Worm (Caenorhabditis elegans) whole organism, L2 larva: ENCODE data around the gene alx-1.

Experiments
- R02D3.7 ChIP-seq: fragments of 150-350 bp; optimal IDR thresholded peaks from 2 replicates; lab custom pipeline; 2014; ENCODE audit warnings: missing biosample characterization, missing genetic modification characterization
- ama-1 ChIP-seq: fragments of 150-350 bp; optimal IDR thresholded peaks from 2 replicates; lab custom pipeline; 2018; ENCODE audit warnings: inconsistent platforms
- blmp-1 ChIP-seq: sonication (generic microtip); optimal IDR thresholded peaks from 2 replicates; lab custom pipeline; 2017; ENCODE audit warnings: missing genetic modification characterization, mild to moderate bottlenecking, missing compliant biosample characterization, antibody characterized with exemption, moderate library complexity; ENCODE audit not compliant: insufficient read depth
- ceh-16 ChIP-seq: fragments of 150-350 bp; optimal IDR thresholded peaks from 2 replicates; lab custom pipeline; 2014; ENCODE audit warnings: missing biosample characterization, missing genetic modification characterization
- crh-2 ChIP-seq: sonication (generic microtip); optimal IDR thresholded peaks from 2 replicates; lab custom pipeline; 2017; ENCODE audit warnings: missing biosample characterization, missing genetic modification characterization
- dmd-4 ChIP-seq: sonication (generic microtip); optimal IDR thresholded peaks from 2 replicates; lab custom pipeline; 2017; ENCODE audit warnings: missing biosample characterization, missing genetic modification characterization
- egl-27 ChIP-seq: sonication (generic microtip); optimal IDR thresholded peaks from 3 replicates; lab custom pipeline; 2017; ENCODE audit warnings: missing biosample characterization, missing genetic modification reagents, missing genetic modification characterization
- elt-1 ChIP-seq: fragments of 150-350 bp; optimal IDR thresholded peaks from 2 replicates; lab custom pipeline; 2014; ENCODE audit warnings: missing biosample characterization, missing genetic modification characterization
- elt-3 ChIP-seq: sonication (generic microtip); optimal IDR thresholded peaks from 2 replicates; lab custom pipeline; 2017; ENCODE audit warnings: missing biosample characterization, missing genetic modification characterization
- fos-1 ChIP-seq: fragments of 150-350 bp; optimal IDR thresholded peaks from 2 replicates; lab custom pipeline; 2014; ENCODE audit warnings: missing biosample characterization, missing genetic modification characterization
- gmeb-1 ChIP-seq: fragments of 150-350 bp; optimal IDR thresholded peaks from 2 replicates; lab custom pipeline; 2014; ENCODE audit warnings: missing biosample characterization, missing genetic modification characterization
- lin-11 ChIP-seq: fragments of 150-350 bp; sonication (generic microtip); optimal IDR thresholded peaks from 2 replicates; lab custom pipeline; 2014; ENCODE audit warnings: missing biosample characterization, missing genetic modification characterization, inconsistent platforms, mixed read lengths
- lin-13 ChIP-seq: fragments of 150-350 bp; optimal IDR thresholded peaks from 2 replicates; lab custom pipeline; 2014; ENCODE audit warnings: missing biosample characterization, missing genetic modification reagents, missing genetic modification characterization
- mab-5 ChIP-seq: fragments of 150-350 bp; optimal IDR thresholded peaks from 2 replicates; lab custom pipeline; 2014; ENCODE audit warnings: missing biosample characterization, missing genetic modification characterization
- mbf-1 ChIP-seq: sonication (generic microtip); optimal IDR thresholded peaks from 2 replicates; lab custom pipeline; 2017; ENCODE audit warnings: missing biosample characterization, missing genetic modification characterization
- mdl-1 ChIP-seq, 2 experiments: fragments of 150-350 bp in 1 of 2; sonication (generic microtip) in 1 of 2; optimal IDR thresholded peaks; 2 replicates each; lab custom pipeline; 2017; ENCODE audit warnings: missing biosample characterization in 2 of 2, missing genetic modification characterization in 2 of 2
- nhr-10 ChIP-seq: sonication (generic microtip); optimal IDR thresholded peaks from 2 replicates; lab custom pipeline; 2017; ENCODE audit warnings: missing biosample characterization, missing genetic modification characterization
- nhr-11 ChIP-seq: fragments of 150-350 bp; optimal IDR thresholded peaks from 2 replicates; lab custom pipeline; 2014; ENCODE audit warnings: missing biosample characterization, missing genetic modification characterization
- nhr-12 ChIP-seq: fragments of 150-350 bp; optimal IDR thresholded peaks from 2 replicates; lab custom pipeline; 2014; ENCODE audit warnings: missing biosample characterization, missing genetic modification characterization
- nhr-129 ChIP-seq: fragments of 150-350 bp; optimal IDR thresholded peaks from 2 replicates; lab custom pipeline; 2014; ENCODE audit warnings: missing biosample characterization, missing genetic modification characterization
- nhr-21 ChIP-seq: fragments of 150-350 bp; optimal IDR thresholded peaks from 2 replicates; lab custom pipeline; 2014; ENCODE audit warnings: missing biosample characterization, missing genetic modification characterization
- nhr-23 ChIP-seq: fragments of 150-350 bp; optimal IDR thresholded peaks from 2 replicates; lab custom pipeline; 2014; ENCODE audit warnings: missing biosample characterization, missing genetic modification reagents, missing genetic modification characterization
- nhr-237 ChIP-seq: fragments of 150-350 bp; optimal IDR thresholded peaks from 2 replicates; lab custom pipeline; 2014; ENCODE audit warnings: missing biosample characterization, missing genetic modification characterization
- nhr-25 ChIP-seq: fragments of 150-350 bp; sonication (generic microtip); optimal IDR thresholded peaks from 3 replicates; lab custom pipeline; 2014; ENCODE audit warnings: missing biosample characterization, missing genetic modification characterization
- nhr-6 ChIP-seq: fragments of 150-350 bp; optimal IDR thresholded peaks from 2 replicates; lab custom pipeline; 2014; ENCODE audit warnings: missing biosample characterization, missing genetic modification characterization
- peb-1 ChIP-seq: fragments of 150-350 bp; optimal IDR thresholded peaks from 2 replicates; lab custom pipeline; 2014; ENCODE audit warnings: missing biosample characterization, missing genetic modification characterization
- sem-4 ChIP-seq: fragments of 150-350 bp; optimal IDR thresholded peaks from 2 replicates; lab custom pipeline; 2014; ENCODE audit warnings: missing biosample characterization, missing genetic modification reagents, missing genetic modification characterization
- skn-1 ChIP-seq: sonication (generic microtip); optimal IDR thresholded peaks from 2 replicates; lab custom pipeline; 2017; ENCODE audit warnings: missing biosample characterization, missing genetic modification characterization
- sma-3 ChIP-seq: sonication (generic microtip); optimal IDR thresholded peaks from 2 replicates; lab custom pipeline; 2016; ENCODE audit warnings: missing genetic modification reagents, missing genetic modification characterization, missing compliant biosample characterization
- sma-9 ChIP-seq, 2 experiments: fragments of 150-350 bp in 1 of 2; sonication (generic microtip) in 1 of 2; optimal IDR thresholded peaks; 2 replicates each; lab custom pipeline; 2014 to 2016; ENCODE audit warnings: missing genetic modification characterization in 2 of 2, mild to moderate bottlenecking in 1 of 2, missing biosample characterization in 1 of 2, missing compliant biosample characterization in 1 of 2, missing genetic modification reagents in 1 of 2, moderate library complexity in 1 of 2
- unc-39 ChIP-seq: fragments of 150-350 bp; optimal IDR thresholded peaks from 2 replicates; lab custom pipeline; 2014; ENCODE audit warnings: missing biosample characterization, missing genetic modification characterization
- unc-62 ChIP-seq: fragments of 150-350 bp; optimal IDR thresholded peaks from 2 replicates; lab custom pipeline; 2014; ENCODE audit warnings: missing biosample characterization, missing genetic modification reagents, missing genetic modification characterization
- zag-1 ChIP-seq: fragments of 150-350 bp; optimal IDR thresholded peaks from 2 replicates; lab custom pipeline; 2014; ENCODE audit warnings: missing biosample characterization, missing genetic modification characterization
- ztf-4 ChIP-seq: fragments of 150-350 bp; optimal IDR thresholded peaks from 2 replicates; lab custom pipeline; 2014; ENCODE audit warnings: missing biosample characterization, missing genetic modification characterization

The alx-1 gene

DNA sequence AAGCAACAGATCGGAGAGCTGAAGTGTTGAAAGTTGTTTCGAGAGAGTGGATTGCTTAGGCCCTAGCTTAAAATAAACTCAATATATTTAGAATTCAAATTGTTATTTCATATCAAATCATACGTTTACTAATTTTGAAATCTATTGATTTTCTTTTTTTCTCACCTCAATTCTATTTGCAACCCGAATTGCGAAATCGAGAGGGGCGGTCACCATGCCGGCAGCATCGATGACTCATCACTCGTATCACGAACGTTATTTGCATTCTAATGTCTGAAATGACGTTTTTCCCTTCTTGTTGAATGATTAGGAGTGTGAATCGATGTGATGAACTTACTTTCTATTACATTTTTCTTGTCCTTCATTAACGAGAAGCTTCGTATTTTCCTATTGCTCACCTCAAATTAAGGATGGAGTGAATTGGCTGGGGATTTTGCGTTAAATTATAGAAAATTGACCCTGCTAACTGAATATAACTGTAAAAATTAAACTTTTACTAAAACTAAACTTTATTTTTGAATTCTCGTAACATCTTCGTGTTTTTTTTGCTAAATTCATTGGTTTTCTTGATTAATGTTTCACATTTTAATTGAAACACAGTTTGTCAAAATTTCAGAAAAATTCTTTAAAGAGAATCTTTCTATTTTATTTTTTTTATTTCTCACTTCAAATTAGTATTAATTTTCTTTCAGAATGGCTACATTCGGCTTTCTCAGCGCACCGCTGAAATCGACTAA lies at the start of gene alx-1:
Gene alx-1, plus strand, starts transcription at position 687 of the 737 bp plus-strand sequence.
- TF ChIP-seq peb-1 (no peak), sma-3 (GFP tag; lab: Kevin White, UChicago) (peak; percentile 1), crh-2 (peak; percentile 3), nhr-129 (tag; lab: Kevin White, UChicago) (peak; percentile 8), zag-1 (tag; lab: Kevin White, UChicago) (no peak), ceh-16 (tag; lab: Kevin White, UChicago) (no peak), fos-1 (peak; percentile 99)

DNA sequence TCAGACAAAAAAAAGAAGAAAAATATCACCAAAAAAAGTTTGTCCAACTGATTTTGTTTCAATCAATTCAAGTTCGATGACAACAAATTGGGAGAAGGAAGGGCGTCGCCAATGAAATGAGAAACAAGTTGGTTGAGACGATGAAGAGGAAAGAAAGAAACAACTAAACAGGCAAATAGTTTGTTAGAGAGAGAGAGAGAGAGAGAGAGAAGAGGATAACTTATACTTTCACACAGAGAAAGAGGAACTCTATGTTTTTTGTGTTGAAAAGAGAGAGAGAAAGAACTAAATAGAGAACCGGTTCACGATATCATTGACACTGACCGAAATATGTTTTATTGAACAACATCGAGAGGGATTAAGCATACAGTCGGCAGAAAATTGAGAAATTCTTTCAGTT lies 49.6 kb upstream of the alx-1 start:
- TF ChIP-seq nhr-129 (tag; lab: Kevin White, UChicago) (no peak), lin-11 (no peak), lin-13 (GFP tag; lab: Kevin White, UChicago) (no peak), unc-39 (tag; lab: Kevin White, UChicago) (no peak), dmd-4 (no peak), nhr-25 (tag; lab: Kevin White, UChicago) (peak; percentile 31), sma-9 (GFP tag; optimal IDR thresholded peaks at IDR 0.05; lab: Kevin White, UChicago) (peak; percentile 8), sma-9 (tag; optimal IDR thresholded peaks at IDR 0.05; lab: Kevin White, UChicago) (no peak), blmp-1 (tag; lab: Kevin White, UChicago) (peak; percentile 48), ama-1 (lab: Kevin White, UChicago) (no peak), sma-3 (GFP tag; lab: Kevin White, UChicago) (peak; percentile 31), sem-4 (tag; lab: Kevin White, UChicago) (no peak), nhr-10 (tag; lab: Kevin White, UChicago) (no peak), unc-62 (GFP tag; lab: Kevin White, UChicago) (no peak), egl-27 (tag; lab: Kevin White, UChicago) (no peak), skn-1 (tag; lab: Kevin White, UChicago) (no peak), mab-5 (tag; lab: Kevin White, UChicago) (no peak), nhr-23 (tag; lab: Kevin White, UChicago) (no peak), elt-1 (tag; lab: Kevin White, UChicago) (no peak), nhr-237 (no peak), ztf-4 (tag; lab: Kevin White, UChicago) (no peak), nhr-21 (tag; lab: Kevin White, UChicago) (no peak), nhr-6 (tag; lab: Kevin White, UChicago) (no peak), elt-3 (no peak), R02D3.7 (tag; lab: Kevin White, UChicago) (no peak)

ce11 chrIII:9908769-9909168 lies 48.4 kb upstream of the alx-1 start:
- TF ChIP-seq sma-3 (GFP tag; lab: Kevin White, UChicago) (peak; percentile 3), nhr-12 (tag; lab: Kevin White, UChicago) (no peak)

- TF ChIP-seq ceh-16 (tag; lab: Kevin White, UChicago), result no peak
- TF ChIP-seq gmeb-1, result no peak
- TF ChIP-seq nhr-10 (tag; lab: Kevin White, UChicago), result no peak
- peak; percentile 55 for TF ChIP-seq fos-1
- TF ChIP-seq nhr-11, result no peak
- TF ChIP-seq mbf-1, result no peak
- no peak for TF ChIP-seq mdl-1 (tag; optimal IDR thresholded peaks at IDR 0.05; lab: Kevin White, UChicago)
- TF ChIP-seq, all 48 proteins: peak for 1
These were observed 46.3 kb upstream of the alx-1 start, which contains the start of the genes cyld-1 and F40F12.9 for ce11 chrIII:9910608-9911479. cyld-1 (minus strand) TSS chrIII:9910658. F40F12.9 (plus strand) TSS chrIII:9911328.
